Fruit fly (Drosophila melanogaster): ENCODE results near the gene CG2082.

Gene CG2082

DNA sequence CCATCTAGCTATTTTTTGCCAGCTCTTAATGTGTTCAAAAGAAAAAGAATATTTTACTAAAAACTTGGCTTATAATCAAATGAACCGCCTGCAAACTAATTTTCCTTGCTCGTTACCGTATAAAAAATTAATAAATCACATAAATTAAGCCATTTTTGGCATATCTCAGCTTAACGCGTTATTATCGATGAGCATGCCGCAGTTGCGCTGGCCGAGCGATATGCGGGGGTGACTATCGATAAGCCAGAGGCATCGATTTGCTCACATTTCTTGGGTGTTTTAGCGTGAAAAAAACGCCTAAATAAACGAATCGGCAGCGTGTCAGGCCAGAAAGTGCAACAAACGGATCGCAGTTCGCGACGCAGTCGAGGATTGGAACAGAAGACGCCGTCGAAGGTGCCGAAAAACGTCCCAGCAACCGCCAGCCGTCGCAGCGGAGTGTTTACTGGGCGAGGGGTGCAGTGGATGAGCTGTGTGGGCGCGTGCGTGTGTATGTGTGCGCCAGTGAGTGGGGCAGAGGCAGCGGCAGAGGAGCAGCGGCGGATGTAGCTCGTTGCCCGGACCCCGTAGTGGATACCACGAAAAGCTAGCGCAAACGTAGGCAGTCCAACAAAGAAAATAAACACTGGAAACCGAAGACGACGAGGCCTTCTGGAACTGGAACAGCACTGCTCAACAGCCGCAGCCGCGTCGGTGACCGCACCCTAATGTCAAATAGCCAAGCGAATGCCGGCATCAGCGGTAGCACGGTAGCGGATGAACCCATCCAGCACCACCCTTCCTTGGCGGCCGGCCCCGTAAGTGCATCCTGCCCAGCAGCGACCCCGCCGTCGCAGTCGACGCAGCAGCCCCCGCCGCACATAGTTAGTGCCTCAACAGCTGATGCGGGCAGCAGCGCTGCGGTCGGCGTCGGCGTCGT lies 38.3 kb downstream of the CG2082 start, which contains the start of the genes Sym and Madm (continued):
- TF ChIP-seq Sox100B (GFP tag; optimal IDR thresholded peaks at IDR 0.05) (no peak), jumu (GFP tag; optimal IDR thresholded peaks at IDR 0.05) (peak; percentile 22), Neu2 (GFP tag; optimal IDR thresholded peaks at IDR 0.05; ENCODE audit: borderline replicate concordance) (peak; percentile 7), CG7556 (GFP tag; optimal IDR thresholded peaks at IDR 0.05) (peak; percentile 7), CG6272 (GFP tag; IDR thresholded peaks at IDR 0.05) (peak; percentile 53; the same call in 1 of the 2 replicates), vvl (GFP tag; IDR thresholded peaks at IDR 0.05) (no peak; the same call in 1 of the 2 replicates), Sin3A (optimal IDR thresholded peaks at IDR 0.05) (peak; percentile 96), CG1647 (GFP tag; optimal IDR thresholded peaks at IDR 0.05) (no peak), knrl (GFP tag; IDR thresholded peaks at IDR 0.05; ENCODE audit: partially characterized antibody) (peak; percentile 91), tap (tag; optimal IDR thresholded peaks at IDR 0.05) (no peak), CG17359 (tag; optimal IDR thresholded peaks at IDR 0.05) (no peak), CG11695 (GFP tag; IDR thresholded peaks at IDR 0.05) (no peak), CG17912 (GFP tag; optimal IDR thresholded peaks at IDR 0.05) (no peak), chm (GFP tag; IDR thresholded peaks at IDR 0.05) (no peak), usp (GFP tag; optimal IDR thresholded peaks at IDR 0.05) (no peak), Ptx1 (GFP tag; IDR thresholded peaks at IDR 0.05) (peak; percentile 40), gcm (GFP tag; optimal IDR thresholded peaks at IDR 0.05) (peak; percentile 21), Hmx (GFP tag; optimal IDR thresholded peaks at IDR 0.05) (peak; percentile 18), repo (GFP tag; optimal IDR thresholded peaks at IDR 0.05) (peak; percentile 7), crc (GFP tag; optimal IDR thresholded peaks at IDR 0.05) (peak; percentile 23), fd64A (GFP tag; optimal IDR thresholded peaks at IDR 0.05) (no peak), CG32532 (GFP tag; IDR thresholded peaks at IDR 0.05) (no peak), shn (GFP tag; optimal IDR thresholded peaks at IDR 0.05) (peak; percentile 19), Hr51 (GFP tag; optimal IDR thresholded peaks at IDR 0.05) (peak in 1 of 2 experiments; percentile 50), HLH4C (GFP tag; IDR thresholded peaks at IDR 0.05; ENCODE audit: partially characterized antibody) (peak; percentile 94), pb (GFP tag; optimal IDR thresholded peaks at IDR 0.05) (no peak), CG14860 (GFP tag; IDR thresholded peaks at IDR 0.05; ENCODE audit: partially characterized antibody) (peak; percentile 90; the same call in 2 of the 3 replicates), CG7786 (GFP tag; optimal IDR thresholded peaks at IDR 0.05) (peak; percentile 1), Hsf (GFP tag; optimal IDR thresholded peaks at IDR 0.05) (peak; percentile 55), CG10565 (GFP tag; optimal IDR thresholded peaks at IDR 0.05) (no peak), CG11696 (GFP tag; IDR thresholded peaks at IDR 0.05) (no peak), br (optimal IDR thresholded peaks at IDR 0.05) (no peak), sna (GFP tag; IDR thresholded peaks at IDR 0.05; ENCODE audit: partially characterized antibody) (peak; percentile 87), amos (GFP tag; IDR thresholded peaks at IDR 0.05; ENCODE audit: partially characterized antibody) (peak; percentile 76), Elba2 (GFP tag; optimal IDR thresholded peaks at IDR 0.05) (peak; percentile 39), pan (optimal IDR thresholded peaks at IDR 0.05) (no peak), pan (GFP tag; optimal IDR thresholded peaks at IDR 0.05 in 1 of 2, IDR thresholded peaks at IDR 0.05 in 1 of 2) (no peak), dati (GFP tag; IDR thresholded peaks at IDR 0.05) (no peak), CG1603 (tag; optimal IDR thresholded peaks at IDR 0.05) (no peak), CG6654 (GFP tag; optimal IDR thresholded peaks at IDR 0.05) (no peak), CG11560 (tag; IDR thresholded peaks at IDR 0.05) (no peak), CG1024 (GFP tag; IDR thresholded peaks at IDR 0.05) (no peak), CG12942 (GFP tag; optimal IDR thresholded peaks at IDR 0.05) (peak; percentile 4), croc (GFP tag; conservative IDR thresholded peaks at IDR 0.05) (no peak), CG8478 (optimal IDR thresholded peaks at IDR 0.05) (peak; percentile 64), GATAe (GFP tag; conservative IDR thresholded peaks at IDR 0.05) (no peak), D (optimal IDR thresholded peaks at IDR 0.05) (no peak), D (GFP tag; optimal IDR thresholded peaks at IDR 0.05) (no peak), sima (GFP tag; optimal IDR thresholded peaks at IDR 0.05) (no peak), run (tag; optimal IDR thresholded peaks at IDR 0.05) (no peak), Fer1 (GFP tag; optimal IDR thresholded peaks at IDR 0.05) (no peak)

All from whole organism, embryonic.